Fruit fly (Drosophila melanogaster) Kc167 (cell line): ENCODE results near the gene dmt.

Experiments
- Sin3A ChIP-seq: fragments of >200 bp; optimal IDR thresholded peaks from 2 replicates; lab custom pipeline; 2018; ENCODE audit warnings: missing external identifiers
- psq ChIP-seq: fragments of >200 bp; optimal IDR thresholded peaks from 2 replicates; lab custom pipeline; 2017; ENCODE audit warnings: missing external identifiers
- ttk ChIP-seq: sonication (Bioruptor generic); optimal IDR thresholded peaks from 2 replicates; lab custom pipeline; 2017; ENCODE audit warnings: missing external identifiers

DNA sequence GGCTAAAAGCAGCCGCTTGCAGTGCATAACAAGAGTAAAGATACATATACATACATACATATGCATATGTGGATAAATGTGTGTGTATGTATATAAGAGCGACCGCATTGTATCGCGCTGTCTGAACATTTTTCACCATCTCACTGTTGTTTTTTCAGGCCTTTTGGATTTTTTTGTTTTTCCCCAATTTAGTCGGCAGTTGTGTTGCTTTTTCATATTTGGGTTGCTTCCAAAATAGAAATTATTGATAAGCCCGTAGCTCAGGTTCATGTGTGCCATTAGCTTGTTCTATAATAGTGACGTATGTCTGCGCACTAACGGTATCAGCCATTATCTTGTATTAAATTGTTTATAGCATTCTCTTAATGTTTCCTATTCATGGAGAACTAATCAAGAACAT, 10.4 kb upstream of the dmt start:
- no peak for TF ChIP-seq Sin3A (lab: Kevin White, UChicago)
- no peak for TF ChIP-seq ttk (lab: Kevin White, UChicago)
- TF ChIP-seq psq (lab: Kevin White, UChicago): no peak
